Worm (Caenorhabditis elegans): ENCODE measurements around the gene K02E11.5.

K02E11.5 gene

DNA sequence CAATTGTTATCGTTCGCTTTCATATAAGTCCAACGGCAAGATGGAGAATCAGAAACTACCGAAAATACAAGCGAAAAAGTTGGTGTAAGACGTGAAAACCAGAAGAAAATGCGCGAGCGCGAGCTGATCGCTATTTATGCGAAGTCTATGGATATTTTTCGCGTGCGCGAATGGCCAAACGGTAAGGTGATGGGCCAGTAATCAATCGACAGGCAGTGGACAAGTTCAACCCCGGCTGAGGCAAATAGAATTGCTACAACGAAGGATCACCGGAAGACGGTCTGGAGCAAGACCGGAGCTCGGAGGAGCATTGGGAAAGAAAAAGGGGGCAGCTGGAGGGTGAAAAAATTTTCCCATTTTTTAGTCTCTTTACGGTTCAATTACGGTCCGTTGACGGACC, 14.7 kb upstream of the K02E11.5 start:
- TF ChIP-seq F37B4.10 (GFP tag; IDR thresholded peaks at IDR 0.05) (0 out of 2 replicates have a peak, but pooled peaks have one; percentile 52), ceh-58 (GFP tag; IDR thresholded peaks at IDR 0.05) (peak; percentile 95), dox-1 (GFP tag; IDR thresholded peaks at IDR 0.05) (peak; percentile 87), ceh-40 (GFP tag; IDR thresholded peaks at IDR 0.05) (peak; percentile 68; the same call in 1 of the 2 replicates), Y56A3A.18 (GFP tag; IDR thresholded peaks at IDR 0.05) (peak; percentile 80), Y53F4B.3 (GFP tag; IDR thresholded peaks at IDR 0.05) (0 out of 2 replicates have a peak, but pooled peaks have one; percentile 18), sea-2 (GFP tag; IDR thresholded peaks at IDR 0.05) (peak; percentile 84; the same call in 1 of the 2 replicates), attf-6 (GFP tag; IDR thresholded peaks at IDR 0.05) (peak; percentile 87), rcor-1 (GFP tag; IDR thresholded peaks at IDR 0.05) (peak; percentile 59), nhr-120 (GFP tag; IDR thresholded peaks at IDR 0.05) (0 out of 2 replicates have a peak, but pooled peaks have one; percentile 86), nfyb-1 (GFP tag; IDR thresholded peaks at IDR 0.05) (peak; percentile 57; the same call in 1 of the 2 replicates), Y79H2A.3 (GFP tag; conservative IDR thresholded peaks at IDR 0.05) (0 out of 2 replicates have a peak, but pooled peaks have one; percentile 18), cebp-2 (GFP tag; IDR thresholded peaks at IDR 0.05) (peak; percentile 96), bed-1 (GFP tag; IDR thresholded peaks at IDR 0.05) (0 out of 2 replicates have a peak, but pooled peaks have one; percentile 78), Y53G8AR.9 (GFP tag; conservative IDR thresholded peaks at IDR 0.05) (peak; percentile 64; the same call in 1 of the 2 replicates), ztf-28 (GFP tag; IDR thresholded peaks at IDR 0.05) (0 out of 2 replicates have a peak, but pooled peaks have one; percentile 29), D2030.7 (GFP tag; IDR thresholded peaks at IDR 0.05) (peak; percentile 94), egl-44 (GFP tag; IDR thresholded peaks at IDR 0.05) (peak; percentile 91), hmg-20 (GFP tag; IDR thresholded peaks at IDR 0.05) (peak; percentile 60; the same call in 1 of the 2 replicates), rpc-1 (optimal IDR thresholded peaks at IDR 0.05) (peak; percentile 35), rpc-1 (tag; optimal IDR thresholded peaks at IDR 0.05) (peak; percentile 65), hmg-1.2 (GFP tag; IDR thresholded peaks at IDR 0.05) (peak; percentile 72), egrh-3 (GFP tag; IDR thresholded peaks at IDR 0.05) (peak; percentile 46), nhr-90 (tag; optimal IDR thresholded peaks at IDR 0.05) (peak; percentile 31), ceh-100 (GFP tag; IDR thresholded peaks at IDR 0.05) (peak; percentile 67; the same call in 1 of the 2 replicates), mcd-1 (GFP tag; IDR thresholded peaks at IDR 0.05) (peak; percentile 61), tbp1 (GFP tag; optimal IDR thresholded peaks at IDR 0.05) (peak; percentile 81), madf-6 (GFP tag; IDR thresholded peaks at IDR 0.05) (peak; percentile 71), Y67H2A.10 (GFP tag; conservative IDR thresholded peaks at IDR 0.05) (0 out of 2 replicates have a peak, but pooled peaks have one; percentile 9), madf-8 (GFP tag; conservative IDR thresholded peaks at IDR 0.05) (peak; percentile 53), F39B2.1 (GFP tag; IDR thresholded peaks at IDR 0.05) (peak; percentile 75), K11D2.4 (GFP tag; IDR thresholded peaks at IDR 0.05) (0 out of 2 replicates have a peak, but pooled peaks have one; percentile 33), Y95B8A.8 (GFP tag; IDR thresholded peaks at IDR 0.05) (peak; percentile 68; the same call in 1 of the 2 replicates), ekl-4 (GFP tag; IDR thresholded peaks at IDR 0.05) (peak; percentile 78), aptf-3 (GFP tag; IDR thresholded peaks at IDR 0.05) (peak; percentile 90), ztf-25 (GFP tag; IDR thresholded peaks at IDR 0.05) (peak; percentile 95), egl-18 (GFP tag; IDR thresholded peaks at IDR 0.05) (0 out of 2 replicates have a peak, but pooled peaks have one; percentile 14), bed-2 (GFP tag; IDR thresholded peaks at IDR 0.05) (peak; percentile 85), pbrm-1 (GFP tag; IDR thresholded peaks at IDR 0.05) (peak; percentile 79), F33H1.4 (GFP tag; IDR thresholded peaks at IDR 0.05) (peak; percentile 57), attf-3 (GFP tag; conservative IDR thresholded peaks at IDR 0.05) (0 out of 2 replicates have a peak, but pooled peaks have one; percentile 35), B0261.1 (tag; optimal IDR thresholded peaks at IDR 0.05) (peak; percentile 52), C17E4.6 (GFP tag; IDR thresholded peaks at IDR 0.05) (0 out of 2 replicates have a peak, but pooled peaks have one; percentile 21), lin-26 (GFP tag; IDR thresholded peaks at IDR 0.05) (peak; percentile 99)

Data from whole organism, young adult.